Fruit fly (Drosophila melanogaster): ENCODE data around the gene CG13295.

CG13295 gene

dm6 chr3L:6036811-6037210, 38.2 kb downstream of the CG13295 start, which contains the start of gene CG6462:
CG6462 (plus strand) TSS chr3L:6037111.
- TF ChIP-seq CTCF (optimal IDR thresholded peaks at IDR 0.05): no peak
- no peak for TF ChIP-seq CG8478 (optimal IDR thresholded peaks at IDR 0.05)

dm6 chr3L:6036141-6036540, 38.9 kb downstream of the CG13295 start:
- no peak for TF ChIP-seq CG8478 (optimal IDR thresholded peaks at IDR 0.05)
- no peak for TF ChIP-seq CTCF (optimal IDR thresholded peaks at IDR 0.05)

dm6 chr3L:6034916-6035315, 40.1 kb downstream of the CG13295 start, which contains the start of gene yip7:
yip7 (plus strand) TSS chr3L:6035216.
- TF ChIP-seq CTCF (optimal IDR thresholded peaks at IDR 0.05) (no peak), CG8478 (optimal IDR thresholded peaks at IDR 0.05) (no peak)

dm6 chr3L:6034511-6034910, 40.5 kb downstream of the CG13295 start, which contains the start of gene CG10477:
CG10477 (minus strand) TSS chr3L:6034611.
- no peak for TF ChIP-seq CTCF (optimal IDR thresholded peaks at IDR 0.05)
- no peak for TF ChIP-seq CG8478 (optimal IDR thresholded peaks at IDR 0.05)

- no peak for TF ChIP-seq CTCF (optimal IDR thresholded peaks at IDR 0.05)
- no peak for TF ChIP-seq CG8478 (optimal IDR thresholded peaks at IDR 0.05)
Observed at dm6 chr3L:6033008-6033407, 42.0 kb downstream of the CG13295 start.
